Worm (Caenorhabditis elegans) whole organism, L4/young adult: ENCODE data around the gene B0507.4.

Source experiments
- W03F9.2 ChIP-seq: fragments of 150-350 bp; optimal IDR thresholded peaks from 2 replicates; lab custom pipeline; 2014; ENCODE audit warnings: missing biosample characterization, missing genetic modification characterization
- dao-5 ChIP-seq: sonication (generic microtip); optimal IDR thresholded peaks from 2 replicates; lab custom pipeline; 2016; ENCODE audit warnings: missing genotype, missing genetic modification characterization, moderate library complexity, missing compliant biosample characterization
- him-1 ChIP-seq: sonication (generic microtip); optimal IDR thresholded peaks from 2 replicates; lab custom pipeline; 2016; ENCODE audit warnings: missing genotype, missing genetic modification reagents, missing genetic modification characterization, missing compliant biosample characterization

DNA sequence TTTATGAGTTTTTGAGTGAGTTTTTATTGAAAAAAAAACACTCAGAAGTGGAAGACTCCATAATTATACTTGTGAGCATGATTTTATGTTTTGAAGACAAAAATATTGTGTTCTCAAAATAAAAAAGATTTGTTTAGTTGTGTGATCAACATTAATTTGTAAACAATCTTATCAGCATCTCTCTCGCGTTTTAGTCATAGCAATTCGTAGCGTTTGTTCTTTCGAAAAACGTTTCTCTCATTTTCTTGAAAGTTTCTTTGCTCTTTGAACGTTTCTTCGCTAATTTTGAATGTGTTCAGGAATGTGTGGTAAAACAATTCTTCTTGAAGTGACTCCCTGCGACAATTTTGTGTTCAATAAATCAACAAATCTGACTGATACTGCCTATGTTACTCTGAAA is 15.6 kb upstream of the B0507.4 start, which contains the start of gene ZC196.2:
- no peak for TF ChIP-seq W03F9.2 (tag; lab: Kevin White, UChicago)
- TF ChIP-seq him-1 (tag; lab: Kevin White, UChicago), result no peak
- no peak for TF ChIP-seq dao-5 (tag; lab: Kevin White, UChicago)
